Worm (Caenorhabditis elegans): ENCODE data around the gene nhr-78.

nhr-78 gene

ce11 chrIV:4290472-4290871, 12.8 kb upstream of the nhr-78 start, which contains the start of gene dct-7:
TSS of gene dct-7 (minus strand) at chrIV:4290572.
- no peak for TF ChIP-seq tra-4 (tag; optimal IDR thresholded peaks at IDR 0.05)
- TF ChIP-seq hnd-1 (tag; optimal IDR thresholded peaks at IDR 0.05), result no peak
- no peak for TF ChIP-seq ceh-13 (GFP tag; optimal IDR thresholded peaks at IDR 0.05)
- TF ChIP-seq tbx-11 (GFP tag; IDR thresholded peaks at IDR 0.05), result no peak

- TF ChIP-seq tbx-37 (GFP tag; conservative IDR thresholded peaks at IDR 0.05) (no peak), sea-1 (GFP tag; conservative IDR thresholded peaks at IDR 0.05) (no peak), ets-7 (tag; optimal IDR thresholded peaks at IDR 0.05) (no peak), B0310.2 (tag; optimal IDR thresholded peaks at IDR 0.05) (no peak), scrt-1 (GFP tag; IDR thresholded peaks at IDR 0.05) (no peak), F13C5.2 (tag; optimal IDR thresholded peaks at IDR 0.05) (no peak), tra-4 (tag; optimal IDR thresholded peaks at IDR 0.05) (no peak), hnd-1 (tag; optimal IDR thresholded peaks at IDR 0.05) (no peak), ceh-13 (GFP tag; optimal IDR thresholded peaks at IDR 0.05) (no peak), tbx-11 (GFP tag; IDR thresholded peaks at IDR 0.05) (no peak), pes-1 (GFP tag; IDR thresholded peaks at IDR 0.05) (no peak), ceh-36 (tag; optimal IDR thresholded peaks at IDR 0.05) (no peak), aly-1 (tag; optimal IDR thresholded peaks at IDR 0.05) (no peak)
Observed at ce11 chrIV:4289267-4289666, 11.6 kb upstream of the nhr-78 start, which contains the start of gene F15E6.5. TSS of gene F15E6.5 (plus strand) at chrIV:4289567.

ce11 chrIV:4288332-4288731, 10.7 kb upstream of the nhr-78 start, which contains the start of gene srv-4:
TSS of gene srv-4 (minus strand) at chrIV:4288432.
- TF ChIP-seq ets-7 (tag; optimal IDR thresholded peaks at IDR 0.05) (no peak), hnd-1 (tag; optimal IDR thresholded peaks at IDR 0.05) (no peak), ceh-13 (GFP tag; optimal IDR thresholded peaks at IDR 0.05) (no peak), ceh-36 (tag; optimal IDR thresholded peaks at IDR 0.05) (no peak), hmg-4 (GFP tag; optimal IDR thresholded peaks at IDR 0.05) (no peak), aly-1 (tag; optimal IDR thresholded peaks at IDR 0.05) (no peak), tra-4 (tag; optimal IDR thresholded peaks at IDR 0.05) (no peak), pes-1 (GFP tag; IDR thresholded peaks at IDR 0.05) (no peak), F13C5.2 (tag; optimal IDR thresholded peaks at IDR 0.05) (no peak), ama-1 (optimal IDR thresholded peaks at IDR 0.05) (no peak), sea-1 (GFP tag; conservative IDR thresholded peaks at IDR 0.05) (no peak), hmbx-1 (tag; optimal IDR thresholded peaks at IDR 0.05) (no peak), tbx-11 (GFP tag; IDR thresholded peaks at IDR 0.05) (no peak), B0310.2 (tag; optimal IDR thresholded peaks at IDR 0.05) (no peak), scrt-1 (GFP tag; IDR thresholded peaks at IDR 0.05) (no peak), tbx-37 (GFP tag; conservative IDR thresholded peaks at IDR 0.05) (no peak)

- TF ChIP-seq tbx-11 (GFP tag; IDR thresholded peaks at IDR 0.05) (no peak), sea-1 (GFP tag; conservative IDR thresholded peaks at IDR 0.05) (no peak)
Observed at ce11 chrIV:4284989-4285388, 7.3 kb upstream of the nhr-78 start.

- TF ChIP-seq scrt-1 (GFP tag; IDR thresholded peaks at IDR 0.05) (no peak), tbx-37 (GFP tag; conservative IDR thresholded peaks at IDR 0.05) (no peak), ceh-13 (GFP tag; optimal IDR thresholded peaks at IDR 0.05) (no peak), tbx-11 (GFP tag; IDR thresholded peaks at IDR 0.05) (no peak), hmg-4 (GFP tag; optimal IDR thresholded peaks at IDR 0.05) (no peak), F13C5.2 (tag; optimal IDR thresholded peaks at IDR 0.05) (no peak), pes-1 (GFP tag; IDR thresholded peaks at IDR 0.05) (no peak), hmbx-1 (tag; optimal IDR thresholded peaks at IDR 0.05) (no peak), sea-1 (GFP tag; conservative IDR thresholded peaks at IDR 0.05) (no peak), ceh-36 (tag; optimal IDR thresholded peaks at IDR 0.05) (no peak), tra-4 (tag; optimal IDR thresholded peaks at IDR 0.05) (no peak), flt-1 (GFP tag; IDR thresholded peaks at IDR 0.05) (no peak), B0310.2 (tag; optimal IDR thresholded peaks at IDR 0.05) (no peak), aly-1 (tag; optimal IDR thresholded peaks at IDR 0.05) (no peak), ets-7 (tag; optimal IDR thresholded peaks at IDR 0.05) (no peak), ama-1 (optimal IDR thresholded peaks at IDR 0.05) (no peak), hnd-1 (tag; optimal IDR thresholded peaks at IDR 0.05) (no peak)
Observed at ce11 chrIV:4284020-4284419, 6.3 kb upstream of the nhr-78 start, which contains the start of gene F15E6.6. TSS of gene F15E6.6 (minus strand) at chrIV:4284120.

ce11 chrIV:4272167-4272566, 5.5 kb downstream of the nhr-78 start, which contains the start of gene F36A4.1:
TSS of gene F36A4.1 (plus strand) at chrIV:4272467.
- no peak for TF ChIP-seq F13C5.2 (tag; optimal IDR thresholded peaks at IDR 0.05)

ce11 chrIV:4270925-4271324, 6.8 kb downstream of the nhr-78 start, which contains the start of gene F36A4.2:
TSS of gene F36A4.2 (plus strand) at chrIV:4271225.
- no peak for TF ChIP-seq ets-7 (tag; optimal IDR thresholded peaks at IDR 0.05)
- TF ChIP-seq pes-1 (GFP tag; IDR thresholded peaks at IDR 0.05), result no peak
- no peak for TF ChIP-seq B0310.2 (tag; optimal IDR thresholded peaks at IDR 0.05)
- TF ChIP-seq ceh-13 (GFP tag; optimal IDR thresholded peaks at IDR 0.05), result no peak
- no peak for TF ChIP-seq tbx-37 (GFP tag; conservative IDR thresholded peaks at IDR 0.05)
- no peak for TF ChIP-seq aly-1 (tag; optimal IDR thresholded peaks at IDR 0.05)
- TF ChIP-seq hnd-1 (tag; optimal IDR thresholded peaks at IDR 0.05), result no peak
- no peak for TF ChIP-seq scrt-1 (GFP tag; IDR thresholded peaks at IDR 0.05)
- no peak for TF ChIP-seq sea-1 (GFP tag; conservative IDR thresholded peaks at IDR 0.05)
- TF ChIP-seq hmg-4 (GFP tag; optimal IDR thresholded peaks at IDR 0.05), result no peak
- no peak for TF ChIP-seq tbx-11 (GFP tag; IDR thresholded peaks at IDR 0.05)
- TF ChIP-seq tra-4 (tag; optimal IDR thresholded peaks at IDR 0.05), result no peak
- TF ChIP-seq flt-1 (GFP tag; IDR thresholded peaks at IDR 0.05), result no peak
- no peak for TF ChIP-seq hmbx-1 (tag; optimal IDR thresholded peaks at IDR 0.05)

ce11 chrIV:4269308-4269707, 8.4 kb downstream of the nhr-78 start, which contains the start of gene F36A4.3:
TSS of gene F36A4.3 (plus strand) at chrIV:4269608.
- no peak for TF ChIP-seq sea-1 (GFP tag; conservative IDR thresholded peaks at IDR 0.05)
- no peak for TF ChIP-seq pes-1 (GFP tag; IDR thresholded peaks at IDR 0.05)
